Worm (Caenorhabditis elegans) whole organism, young adult: ENCODE results near the gene F28F8.9.

Experiments
- F22D6.2 ChIP-seq: sonication (generic microtip); optimal IDR thresholded peaks from 2 replicates; lab custom pipeline; 2016; ENCODE audit warnings: mild to moderate bottlenecking, missing genetic modification characterization, missing compliant biosample characterization
- chd-7 ChIP-seq: sonication (generic microtip); optimal IDR thresholded peaks from 2 replicates; lab custom pipeline; 2016; ENCODE audit warnings: mild to moderate bottlenecking, missing genetic modification characterization, moderate library complexity, missing compliant biosample characterization
- him-1 ChIP-seq: sonication (generic microtip); optimal IDR thresholded peaks from 2 replicates; lab custom pipeline; 2016; ENCODE audit warnings: missing genotype, missing genetic modification reagents, missing genetic modification characterization, missing compliant biosample characterization
- hmg-20 ChIP-seq: fragments of 200-800 bp; sonication (Bioruptor generic); IDR thresholded peaks from 2 replicates; pipeline ENCODE4 v1.3.6; 2022; ENCODE audit warnings: missing genetic modification reagents, missing genetic modification characterization, missing compliant biosample characterization
- hsf-1 ChIP-seq: fragments of 200-800 bp; sonication (Bioruptor generic); IDR thresholded peaks from 2 replicates; pipeline ENCODE4 v1.3.6; 2022; ENCODE audit warnings: missing genetic modification reagents, missing genetic modification characterization, missing compliant biosample characterization

DNA sequence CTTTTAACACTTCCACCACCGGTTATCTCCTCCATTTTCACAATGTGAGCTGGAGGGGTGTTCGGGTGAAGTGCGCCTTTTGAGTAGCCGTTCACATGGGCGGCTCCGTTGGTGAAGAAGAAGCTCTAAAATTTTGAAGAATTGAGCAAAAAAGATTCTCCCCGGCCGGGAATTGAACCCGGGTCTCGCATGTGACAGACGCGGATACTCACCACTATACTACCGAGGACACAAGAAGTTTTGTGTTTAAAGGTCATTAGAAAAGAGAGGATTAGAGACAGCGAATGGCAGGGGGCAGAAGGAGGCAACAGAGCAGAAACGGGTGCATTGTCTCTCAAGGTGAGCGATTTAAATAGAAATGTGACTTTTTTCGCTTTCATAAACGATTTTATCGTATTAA lies 26.8 kb downstream of the F28F8.9 start:
- TF ChIP-seq chd-7 (tag; lab: Kevin White, UChicago) (peak; percentile 60), F22D6.2 (tag; lab: Kevin White, UChicago) (no peak), hmg-20 (0 out of 2 replicates have a peak, but pooled peaks have one; percentile 6), him-1 (peak; percentile 71), hsf-1 (peak; percentile 56; the same call in 1 of the 2 replicates)
